Worm (Caenorhabditis elegans): Measurements from ENCODE around the gene pam-1.

The pam-1 gene

DNA sequence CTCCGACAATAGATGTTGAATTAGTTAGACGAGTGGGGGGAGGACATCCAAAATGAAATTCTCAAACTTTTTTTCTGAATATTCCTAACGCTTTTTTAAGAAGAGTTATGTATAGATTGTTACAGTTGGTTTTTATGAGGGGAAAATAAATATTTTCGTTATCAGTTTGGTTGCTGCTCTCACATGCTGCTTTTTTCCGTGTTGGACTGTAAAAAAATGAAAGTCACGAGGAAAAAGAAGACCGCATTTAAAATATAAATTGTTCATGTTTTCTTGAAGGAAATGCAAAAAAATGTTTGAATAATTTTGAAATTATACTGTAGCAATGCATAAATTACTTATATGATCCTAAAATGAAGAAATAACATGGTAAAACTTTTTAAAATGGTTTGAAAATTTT is 29.8 kb downstream of the pam-1 start:
- no peak for TF ChIP-seq med-1 (GFP tag; optimal IDR thresholded peaks at IDR 0.05; ENCODE audit: insufficient read depth)
- TF ChIP-seq ztf-29 (GFP tag; IDR thresholded peaks at IDR 0.05), result no peak
- TF ChIP-seq klf-2 (GFP tag; conservative IDR thresholded peaks at IDR 0.05), result no peak
- TF ChIP-seq cog-1 (tag; optimal IDR thresholded peaks at IDR 0.05), result no peak
- no peak for TF ChIP-seq tab-1 (GFP tag; IDR thresholded peaks at IDR 0.05)
- TF ChIP-seq flt-1 (GFP tag; IDR thresholded peaks at IDR 0.05), result no peak
- no peak for TF ChIP-seq T22C8.4 (GFP tag; IDR thresholded peaks at IDR 0.05)
- TF ChIP-seq ref-1 (GFP tag; conservative IDR thresholded peaks at IDR 0.05), result no peak
- no peak for TF ChIP-seq ztf-23 (GFP tag; IDR thresholded peaks at IDR 0.05)

DNA sequence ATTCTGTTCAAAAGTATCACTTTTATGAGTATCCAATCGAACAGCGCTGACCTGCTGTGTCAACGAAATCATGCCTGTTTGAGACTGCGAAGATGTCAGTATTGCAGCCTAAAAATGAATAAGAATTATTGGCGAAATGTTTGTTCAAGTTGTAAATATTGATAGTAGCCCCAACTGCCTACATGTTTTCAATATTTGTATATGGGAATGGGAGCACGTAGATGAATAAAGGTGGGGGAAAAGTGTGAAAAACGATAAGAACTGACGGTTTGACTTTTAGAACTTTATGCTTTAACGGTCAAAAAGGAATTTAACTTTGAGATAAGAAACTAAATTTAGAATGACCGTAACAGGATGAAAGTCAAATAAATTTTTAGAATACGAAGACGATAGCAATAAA is 30.4 kb downstream of the pam-1 start:
- TF ChIP-seq tab-1 (GFP tag; IDR thresholded peaks at IDR 0.05) (no peak), T22C8.4 (GFP tag; IDR thresholded peaks at IDR 0.05) (no peak), ref-1 (GFP tag; conservative IDR thresholded peaks at IDR 0.05) (no peak), med-1 (GFP tag; optimal IDR thresholded peaks at IDR 0.05; ENCODE audit: insufficient read depth) (no peak), ztf-29 (GFP tag; IDR thresholded peaks at IDR 0.05) (no peak), flt-1 (GFP tag; IDR thresholded peaks at IDR 0.05) (no peak), klf-2 (GFP tag; conservative IDR thresholded peaks at IDR 0.05) (no peak)

DNA sequence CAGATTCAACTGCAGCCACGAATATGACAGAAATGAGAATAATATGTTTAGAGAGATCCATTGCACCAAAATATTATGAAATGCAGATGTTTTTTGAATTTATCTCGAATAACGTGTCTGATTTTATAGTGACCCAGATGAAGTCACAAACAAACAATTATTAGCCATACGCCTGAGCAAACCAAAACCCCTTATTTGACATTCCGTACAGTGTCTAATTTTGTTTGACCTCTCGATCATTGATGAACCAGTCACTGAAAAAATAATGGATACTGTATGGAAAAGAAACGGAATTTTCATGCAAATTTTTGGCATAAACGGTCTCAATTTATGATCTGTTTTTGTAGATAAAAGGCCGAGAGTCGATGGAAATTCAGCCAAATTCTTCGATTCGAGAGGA is 34.4 kb downstream of the pam-1 start, which contains the start of the genes R05G6.9 and R05G6.3:
Gene R05G6.9, minus strand, starts transcription at position 101 of the 400 bp plus-strand sequence.
Gene R05G6.3, plus strand, starts transcription at position 386 of the 400 bp plus-strand sequence.
- TF ChIP-seq ztf-23 (GFP tag; IDR thresholded peaks at IDR 0.05), result no peak
- no peak for TF ChIP-seq klf-2 (GFP tag; conservative IDR thresholded peaks at IDR 0.05)
- TF ChIP-seq med-1 (GFP tag; optimal IDR thresholded peaks at IDR 0.05; ENCODE audit: insufficient read depth), result no peak
- no peak for TF ChIP-seq flt-1 (GFP tag; IDR thresholded peaks at IDR 0.05)
- no peak for TF ChIP-seq cog-1 (tag; optimal IDR thresholded peaks at IDR 0.05)
- no peak for TF ChIP-seq ztf-29 (GFP tag; IDR thresholded peaks at IDR 0.05)
- no peak for TF ChIP-seq ref-1 (GFP tag; conservative IDR thresholded peaks at IDR 0.05)
- no peak for TF ChIP-seq tab-1 (GFP tag; IDR thresholded peaks at IDR 0.05)
- no peak for TF ChIP-seq T22C8.4 (GFP tag; IDR thresholded peaks at IDR 0.05)

DNA sequence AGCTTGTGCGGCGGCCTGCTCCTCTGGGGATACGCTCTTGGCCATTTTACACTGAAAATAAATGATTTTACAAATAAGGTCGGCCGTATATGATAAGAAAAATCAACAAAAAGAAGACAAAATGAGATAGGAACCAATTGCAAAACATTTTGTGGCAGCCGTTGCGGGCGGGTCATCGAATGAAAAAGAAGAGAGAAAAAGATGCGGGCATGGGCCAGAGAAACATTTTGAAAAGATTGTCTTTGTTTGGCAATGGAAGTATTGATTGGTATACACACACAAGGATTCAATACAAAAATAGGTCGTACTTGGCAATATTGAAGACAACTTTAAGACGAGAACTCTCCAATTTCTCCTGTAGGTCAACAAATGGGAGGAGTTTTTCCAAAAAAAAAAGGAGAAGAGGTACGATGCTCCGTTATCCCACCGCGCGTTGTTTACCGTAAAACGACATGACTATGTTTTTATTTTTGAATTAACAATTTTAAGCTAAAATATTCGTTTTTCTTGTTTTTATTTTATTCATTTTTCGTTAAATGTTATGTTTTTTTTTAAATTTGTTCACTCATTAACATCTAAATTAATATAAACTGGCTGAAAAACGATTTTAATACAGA is 37.9 kb downstream of the pam-1 start, which contains the start of the genes plc-4 and R05G6.4:
Gene plc-4, minus strand, starts transcription at position 51 of the 617 bp plus-strand sequence.
Gene R05G6.4, plus strand, starts transcription at position 617 of the 617 bp plus-strand sequence.
- TF ChIP-seq med-1 (GFP tag; optimal IDR thresholded peaks at IDR 0.05; ENCODE audit: insufficient read depth) (no peak), klf-2 (GFP tag; conservative IDR thresholded peaks at IDR 0.05) (no peak), ztf-29 (GFP tag; IDR thresholded peaks at IDR 0.05) (no peak), cog-1 (tag; optimal IDR thresholded peaks at IDR 0.05) (no peak)

DNA sequence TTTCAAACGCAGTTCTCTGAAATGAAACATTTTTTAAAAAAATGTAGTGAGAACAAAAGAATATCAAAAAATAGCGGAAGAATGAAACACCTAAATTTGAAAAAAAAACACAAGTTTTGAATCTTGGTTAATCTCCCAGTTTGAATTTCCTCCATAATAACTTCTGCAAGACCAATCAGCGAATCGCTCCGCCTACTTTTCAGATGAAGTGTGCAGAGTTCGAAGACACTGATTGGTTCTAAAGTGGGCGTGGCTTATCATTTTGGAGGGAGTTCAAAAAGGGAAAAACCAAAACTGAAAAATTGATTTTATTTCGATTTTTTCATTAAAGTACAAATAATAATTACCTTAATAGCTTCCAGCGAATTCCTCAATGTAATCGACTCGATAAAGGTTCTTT is 39.8 kb downstream of the pam-1 start:
- TF ChIP-seq tab-1 (GFP tag; IDR thresholded peaks at IDR 0.05) (no peak), ztf-23 (GFP tag; IDR thresholded peaks at IDR 0.05) (no peak), med-1 (GFP tag; optimal IDR thresholded peaks at IDR 0.05; ENCODE audit: insufficient read depth) (no peak), ztf-29 (GFP tag; IDR thresholded peaks at IDR 0.05) (no peak), cog-1 (tag; optimal IDR thresholded peaks at IDR 0.05) (no peak), flt-1 (GFP tag; IDR thresholded peaks at IDR 0.05) (no peak), ref-1 (GFP tag; conservative IDR thresholded peaks at IDR 0.05) (no peak), klf-2 (GFP tag; conservative IDR thresholded peaks at IDR 0.05) (no peak), T22C8.4 (GFP tag; IDR thresholded peaks at IDR 0.05) (no peak)

DNA sequence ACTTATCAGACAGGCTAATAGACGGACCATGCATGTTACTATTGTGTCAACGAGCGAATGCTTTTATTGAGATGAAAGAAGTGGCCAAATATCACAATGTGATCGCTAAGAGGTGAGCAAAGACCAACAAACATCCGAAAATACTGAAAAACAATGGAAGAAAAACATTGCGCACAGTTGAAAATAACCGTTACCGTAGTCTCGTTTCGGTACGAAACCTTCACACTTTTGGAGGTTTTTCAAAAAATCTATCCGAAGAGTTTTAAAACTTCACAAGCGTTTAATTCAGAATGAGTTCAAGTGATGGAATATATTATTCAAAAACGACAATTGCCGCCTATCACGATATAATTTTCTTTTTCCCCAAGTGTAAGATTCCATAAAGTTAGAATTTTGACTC is 41.8 kb downstream of the pam-1 start:
- TF ChIP-seq med-1 (GFP tag; optimal IDR thresholded peaks at IDR 0.05; ENCODE audit: insufficient read depth), result no peak
- no peak for TF ChIP-seq tab-1 (GFP tag; IDR thresholded peaks at IDR 0.05)
- no peak for TF ChIP-seq T22C8.4 (GFP tag; IDR thresholded peaks at IDR 0.05)
- TF ChIP-seq ztf-29 (GFP tag; IDR thresholded peaks at IDR 0.05), result no peak
- TF ChIP-seq cog-1 (tag; optimal IDR thresholded peaks at IDR 0.05), result no peak
- no peak for TF ChIP-seq ref-1 (GFP tag; conservative IDR thresholded peaks at IDR 0.05)
- TF ChIP-seq ztf-23 (GFP tag; IDR thresholded peaks at IDR 0.05), result no peak
- TF ChIP-seq flt-1 (GFP tag; IDR thresholded peaks at IDR 0.05), result no peak

DNA sequence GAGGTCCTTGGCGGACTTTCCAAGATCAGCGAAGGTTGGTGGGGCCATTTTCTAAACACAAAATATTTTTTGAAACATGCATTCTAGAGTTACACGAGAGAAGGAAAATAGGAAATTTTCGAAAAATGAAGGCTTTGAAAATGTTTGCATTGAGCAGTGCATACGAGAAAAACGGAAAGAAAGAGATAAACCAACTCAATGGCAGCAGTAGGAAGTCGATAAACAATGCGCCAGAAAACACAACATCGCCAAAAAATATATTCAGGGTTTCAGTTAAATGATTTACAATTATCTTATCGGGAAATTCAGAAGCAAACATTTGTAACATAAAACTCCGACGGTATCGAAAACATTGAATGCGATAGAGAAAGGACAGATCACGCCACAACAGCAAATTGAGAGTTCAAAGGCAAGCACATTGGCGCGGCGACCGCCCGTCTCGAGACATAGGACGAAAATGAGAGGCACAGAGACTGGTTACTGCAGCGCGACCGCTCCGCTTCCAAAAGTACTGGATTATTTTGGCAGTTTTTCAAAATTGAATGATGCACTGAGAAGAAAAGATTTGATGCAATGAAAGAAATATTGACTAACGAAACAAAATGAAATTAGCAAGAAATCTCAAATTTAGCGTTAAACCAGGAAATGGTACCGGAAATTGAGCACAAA is 42.6 kb downstream of the pam-1 start, which contains the start of the genes vdac-1 and R05G6.5:
Gene vdac-1, minus strand, starts transcription at position 51 of the 669 bp plus-strand sequence.
Gene R05G6.5, plus strand, starts transcription at position 527 of the 669 bp plus-strand sequence.
- TF ChIP-seq flt-1 (GFP tag; IDR thresholded peaks at IDR 0.05) (0 out of 2 replicates have a peak, but pooled peaks have one; percentile 54), klf-2 (GFP tag; conservative IDR thresholded peaks at IDR 0.05) (no peak)

DNA sequence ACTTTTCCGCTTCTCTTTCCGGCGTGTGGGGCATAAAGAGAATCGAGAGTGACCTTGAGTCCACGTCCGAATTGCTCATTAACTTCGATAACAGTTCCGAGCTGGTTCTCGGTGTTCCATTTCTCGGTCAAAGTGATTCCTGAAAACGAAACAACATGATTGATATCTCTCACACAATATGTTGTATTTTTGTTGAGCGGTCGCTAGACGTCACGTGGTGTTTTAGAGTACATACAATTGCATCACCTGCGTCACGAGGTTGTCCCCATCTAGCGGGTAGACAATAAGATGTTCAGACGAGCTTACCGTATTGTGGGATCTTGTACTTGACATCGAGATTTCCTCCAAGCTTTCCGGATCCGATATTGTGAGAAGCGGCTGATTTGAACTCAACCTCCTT is 43.3 kb downstream of the pam-1 start:
- no peak for TF ChIP-seq med-1 (GFP tag; optimal IDR thresholded peaks at IDR 0.05; ENCODE audit: insufficient read depth)
- no peak for TF ChIP-seq T22C8.4 (GFP tag; IDR thresholded peaks at IDR 0.05)
- TF ChIP-seq flt-1 (GFP tag; IDR thresholded peaks at IDR 0.05), result no peak
- no peak for TF ChIP-seq tab-1 (GFP tag; IDR thresholded peaks at IDR 0.05)
- TF ChIP-seq ztf-29 (GFP tag; IDR thresholded peaks at IDR 0.05), result no peak
- no peak for TF ChIP-seq cog-1 (tag; optimal IDR thresholded peaks at IDR 0.05)
- no peak for TF ChIP-seq ztf-23 (GFP tag; IDR thresholded peaks at IDR 0.05)
- TF ChIP-seq ref-1 (GFP tag; conservative IDR thresholded peaks at IDR 0.05), result no peak
- TF ChIP-seq klf-2 (GFP tag; conservative IDR thresholded peaks at IDR 0.05), result no peak

DNA sequence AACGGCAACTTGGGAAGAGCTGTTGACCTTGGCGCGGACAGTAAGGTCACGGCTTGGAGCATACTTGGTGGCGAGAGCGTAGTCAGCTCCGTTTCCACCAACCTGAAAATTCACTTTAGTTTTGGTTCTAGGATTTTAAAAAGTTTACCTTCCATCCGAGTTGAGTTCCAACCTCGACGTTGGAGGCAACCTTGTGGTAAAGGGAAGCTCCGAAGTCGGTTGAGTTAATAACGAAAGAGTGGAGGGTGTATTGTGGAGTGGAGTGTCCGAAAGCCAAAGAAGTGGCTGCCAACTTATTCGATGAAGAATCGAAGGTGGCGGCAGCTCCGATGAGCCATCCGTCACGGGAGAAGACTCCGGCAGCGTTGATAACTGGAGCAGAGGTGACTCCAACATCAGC is 43.9 kb downstream of the pam-1 start:
- TF ChIP-seq ref-1 (GFP tag; conservative IDR thresholded peaks at IDR 0.05) (no peak), klf-2 (GFP tag; conservative IDR thresholded peaks at IDR 0.05) (no peak), T22C8.4 (GFP tag; IDR thresholded peaks at IDR 0.05) (no peak), ztf-23 (GFP tag; IDR thresholded peaks at IDR 0.05) (no peak), ztf-29 (GFP tag; IDR thresholded peaks at IDR 0.05) (no peak), med-1 (GFP tag; optimal IDR thresholded peaks at IDR 0.05; ENCODE audit: insufficient read depth) (no peak), tab-1 (GFP tag; IDR thresholded peaks at IDR 0.05) (no peak), flt-1 (GFP tag; IDR thresholded peaks at IDR 0.05) (no peak), cog-1 (tag; optimal IDR thresholded peaks at IDR 0.05) (no peak)
